Worm (Caenorhabditis elegans) whole organism, L3 larva: ENCODE results near the gene fbxa-75.

Experiments
- ama-1 ChIP-seq: fragments of 150-350 bp; optimal IDR thresholded peaks from 2 replicates; lab custom pipeline; 2018
- lin-39 ChIP-seq: fragments of 150-350 bp; optimal IDR thresholded peaks from 2 replicates; lab custom pipeline; 2018; ENCODE audit warnings: missing biosample characterization, missing genetic modification reagents, missing genetic modification characterization
- pqm-1 ChIP-seq: fragments of 150-350 bp; optimal IDR thresholded peaks from 2 replicates; lab custom pipeline; 2017; ENCODE audit warnings: missing biosample characterization, missing genetic modification characterization, inconsistent platforms

ce11 chrIII:1293135-1293534, 10.4 kb upstream of the fbxa-75 start, which contains the start of gene fbxa-36:
- TF ChIP-seq ama-1 = no peak
- TF ChIP-seq lin-39 = no peak
- TF ChIP-seq pqm-1 (tag; lab: Kevin White, UChicago) = no peak
